Worm (Caenorhabditis elegans): ENCODE data around the gene math-33.

math-33 gene

DNA sequence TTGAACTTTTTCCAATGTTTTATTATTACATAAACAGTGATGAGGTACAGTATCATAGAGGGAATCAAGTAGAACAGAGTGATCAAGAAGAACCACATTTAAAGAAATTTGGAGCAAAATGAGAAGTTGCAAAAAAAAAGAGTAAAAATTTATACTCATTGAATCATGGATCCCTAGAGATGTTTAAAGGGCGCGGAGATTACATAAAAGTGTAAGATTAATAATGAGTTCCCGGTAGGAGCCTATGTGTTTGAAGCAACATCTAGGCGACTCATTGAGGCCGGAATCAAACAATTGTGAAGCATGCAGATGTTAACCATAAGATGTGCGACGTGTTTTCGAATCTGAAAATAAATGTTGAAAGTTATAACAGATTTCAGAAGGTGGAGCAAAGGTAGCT lies 38.6 kb downstream of the math-33 start, which contains the start of gene srg-39:
Gene srg-39 (minus strand): TSS at position 101 of the 400 bp plus-strand sequence.
- no peak for TF ChIP-seq ceh-22 (tag; optimal IDR thresholded peaks at IDR 0.05)
- no peak for TF ChIP-seq K09A11.1 (tag; optimal IDR thresholded peaks at IDR 0.05; ENCODE audit: insufficient read depth)
- TF ChIP-seq pqm-1 (tag; optimal IDR thresholded peaks at IDR 0.05): no peak
- TF ChIP-seq unc-42 (tag; optimal IDR thresholded peaks at IDR 0.05): no peak
- no peak for TF ChIP-seq unc-3 (GFP tag; conservative IDR thresholded peaks at IDR 0.05)
- TF ChIP-seq unc-3 (tag; optimal IDR thresholded peaks at IDR 0.05): no peak
- no peak for TF ChIP-seq eyg-1 (tag; optimal IDR thresholded peaks at IDR 0.05)
- no peak for TF ChIP-seq hlh-8 (tag; optimal IDR thresholded peaks at IDR 0.05)

DNA sequence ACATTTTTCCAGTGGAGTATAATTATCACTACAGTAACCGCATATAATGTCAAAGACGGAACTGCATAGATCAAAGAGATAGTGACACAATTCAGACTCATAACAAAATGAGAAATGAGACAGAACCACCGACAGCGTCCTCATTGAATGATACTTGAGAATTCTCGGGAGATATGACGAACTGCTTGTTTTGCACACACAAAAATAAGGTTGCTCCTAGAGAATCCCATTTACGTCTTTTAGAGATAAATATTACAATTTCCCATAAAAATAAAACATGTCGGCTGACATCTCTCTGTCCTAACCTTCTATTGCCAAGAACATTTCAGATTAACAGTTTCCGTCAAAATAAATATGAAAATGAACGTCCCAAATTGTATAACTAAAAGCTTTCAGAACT lies 41.8 kb downstream of the math-33 start, which contains the start of gene srg-38:
Gene srg-38 (minus strand): TSS at position 101 of the 400 bp plus-strand sequence.
- TF ChIP-seq ref-2 (tag; optimal IDR thresholded peaks at IDR 0.05) (no peak), ets-4 (tag; optimal IDR thresholded peaks at IDR 0.05) (no peak), ceh-22 (tag; optimal IDR thresholded peaks at IDR 0.05) (no peak), ceh-14 (tag; optimal IDR thresholded peaks at IDR 0.05) (no peak), pqm-1 (tag; optimal IDR thresholded peaks at IDR 0.05) (no peak), lim-6 (tag; optimal IDR thresholded peaks at IDR 0.05) (no peak)

DNA sequence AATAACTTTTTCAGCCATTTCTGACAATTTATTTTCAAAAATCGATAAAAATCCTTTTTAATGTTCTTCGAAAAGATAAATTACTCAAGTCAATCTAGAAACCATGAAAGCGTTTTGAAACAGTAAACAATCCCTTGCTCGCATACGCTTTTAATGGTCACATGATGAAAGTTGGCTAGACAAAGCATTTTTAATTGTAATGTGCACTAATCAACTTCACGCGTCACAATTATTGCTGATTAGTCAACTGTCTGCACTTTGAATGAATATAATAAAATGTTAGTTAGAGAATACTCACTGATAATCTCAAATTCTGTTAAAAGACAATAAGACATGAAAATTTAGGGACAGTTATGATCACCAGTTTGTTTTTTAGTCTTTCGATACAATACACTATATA lies 42.9 kb downstream of the math-33 start:
- TF ChIP-seq ceh-30 (tag; optimal IDR thresholded peaks at IDR 0.05): no peak
- TF ChIP-seq nfya-1 (tag; optimal IDR thresholded peaks at IDR 0.05): no peak
- TF ChIP-seq C38D4.7 (GFP tag; optimal IDR thresholded peaks at IDR 0.05): no peak
- TF ChIP-seq ahr-1 (tag; optimal IDR thresholded peaks at IDR 0.05): no peak
- no peak for TF ChIP-seq syd-9 (tag; optimal IDR thresholded peaks at IDR 0.05)
- TF ChIP-seq fax-1 (tag; optimal IDR thresholded peaks at IDR 0.05): no peak
- no peak for TF ChIP-seq dve-1 (tag; optimal IDR thresholded peaks at IDR 0.05)
- no peak for TF ChIP-seq pag-3 (tag; optimal IDR thresholded peaks at IDR 0.05; ENCODE audit: borderline replicate concordance)
- TF ChIP-seq ceh-45 (GFP tag; IDR thresholded peaks at IDR 0.05): no peak
- no peak for TF ChIP-seq ceh-2 (tag; optimal IDR thresholded peaks at IDR 0.05)
- no peak for TF ChIP-seq fkh-6 (tag; optimal IDR thresholded peaks at IDR 0.05)
- no peak for TF ChIP-seq dmd-4 (tag; optimal IDR thresholded peaks at IDR 0.05; ENCODE audit: borderline replicate concordance)
- no peak for TF ChIP-seq pat-9 (tag; optimal IDR thresholded peaks at IDR 0.05)
- no peak for TF ChIP-seq hlh-8 (tag; optimal IDR thresholded peaks at IDR 0.05)
- TF ChIP-seq hlh-6 (tag; optimal IDR thresholded peaks at IDR 0.05): no peak
- TF ChIP-seq odd-2 (tag; optimal IDR thresholded peaks at IDR 0.05): no peak
- no peak for TF ChIP-seq pros-1 (tag; optimal IDR thresholded peaks at IDR 0.05)

DNA sequence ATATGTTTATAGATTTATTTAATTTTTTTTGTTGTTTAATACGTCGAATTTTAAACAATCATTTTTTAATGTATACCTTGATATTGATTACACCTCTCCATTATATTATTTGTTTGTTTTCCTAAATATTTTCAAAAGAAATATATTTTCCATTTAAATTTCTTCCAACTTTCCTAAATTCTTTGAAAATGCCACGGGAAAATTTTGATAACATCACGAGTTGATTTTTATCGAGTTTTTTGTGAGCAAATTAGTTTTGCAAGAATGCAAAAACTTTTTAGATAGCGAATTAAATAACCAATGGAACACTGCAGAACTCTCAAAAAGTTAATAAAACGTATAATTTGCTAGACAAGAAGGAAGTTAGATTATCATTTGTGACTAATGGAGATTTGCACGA lies 44.2 kb downstream of the math-33 start, which contains the start of gene srg-42:
Gene srg-42 (minus strand): TSS at position 101 of the 400 bp plus-strand sequence.
- TF ChIP-seq pat-9 (tag; optimal IDR thresholded peaks at IDR 0.05) (no peak), dmd-4 (tag; optimal IDR thresholded peaks at IDR 0.05; ENCODE audit: borderline replicate concordance) (no peak), ztf-16 (tag; optimal IDR thresholded peaks at IDR 0.05) (no peak), pqm-1 (tag; optimal IDR thresholded peaks at IDR 0.05) (no peak), hlh-8 (tag; optimal IDR thresholded peaks at IDR 0.05) (no peak), ceh-30 (tag; optimal IDR thresholded peaks at IDR 0.05) (no peak), dve-1 (tag; optimal IDR thresholded peaks at IDR 0.05) (no peak), ceh-31 (tag; optimal IDR thresholded peaks at IDR 0.05) (no peak), K09A11.1 (tag; optimal IDR thresholded peaks at IDR 0.05; ENCODE audit: insufficient read depth) (no peak), sox-2 (GFP tag; IDR thresholded peaks at IDR 0.05) (no peak), hlh-13 (GFP tag; optimal IDR thresholded peaks at IDR 0.05) (no peak), unc-42 (tag; optimal IDR thresholded peaks at IDR 0.05) (no peak), K02D7.2 (tag; optimal IDR thresholded peaks at IDR 0.05) (no peak), ama-1 (optimal IDR thresholded peaks at IDR 0.05) (no peak), odd-2 (tag; optimal IDR thresholded peaks at IDR 0.05) (no peak)

DNA sequence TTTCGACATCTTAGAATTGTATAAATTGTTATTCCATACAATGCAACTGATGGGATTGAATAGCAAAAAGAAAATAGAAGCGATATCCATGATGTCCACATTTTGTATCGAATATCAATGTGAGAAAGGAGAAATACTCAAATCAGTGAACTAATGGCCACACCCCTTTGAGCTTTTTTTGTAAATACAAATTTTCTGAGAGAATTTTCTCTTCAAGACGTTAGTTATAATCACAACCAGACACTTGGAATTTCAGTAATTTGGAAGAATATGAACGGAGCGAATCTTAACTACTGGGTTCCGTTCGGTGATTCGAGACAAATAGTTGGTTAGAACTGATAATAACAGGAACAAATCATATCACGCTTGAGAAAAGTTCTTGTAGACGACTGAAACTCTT lies 48.1 kb downstream of the math-33 start, which contains the start of gene srg-41:
Gene srg-41 (minus strand): TSS at position 101 of the 400 bp plus-strand sequence.
- TF ChIP-seq nfya-1 (tag; optimal IDR thresholded peaks at IDR 0.05): no peak
- no peak for TF ChIP-seq ceh-48 (tag; optimal IDR thresholded peaks at IDR 0.05)
- no peak for TF ChIP-seq zip-5 (tag; optimal IDR thresholded peaks at IDR 0.05)
- no peak for TF ChIP-seq dmd-4 (tag; optimal IDR thresholded peaks at IDR 0.05; ENCODE audit: borderline replicate concordance)
- no peak for TF ChIP-seq ceh-34 (tag; optimal IDR thresholded peaks at IDR 0.05)
- no peak for TF ChIP-seq ceh-18 (tag; optimal IDR thresholded peaks at IDR 0.05)
